Fruit fly (Drosophila melanogaster): ENCODE results near the gene CG8100.

CG8100 gene

dm6 chr3L:14108068-14108520 lies 24.7 kb downstream of the CG8100 start, which contains the start of gene Sox21a:
TSS of gene Sox21a (minus strand) at chr3L:14108118.
- TF ChIP-seq EcR (GFP tag; optimal IDR thresholded peaks at IDR 0.05) (no peak), CG17806 (tag; optimal IDR thresholded peaks at IDR 0.05) (no peak), CG4496 (GFP tag; IDR thresholded peaks at IDR 0.05) (no peak)

dm6 chr3L:14109831-14110230 lies 26.4 kb downstream of the CG8100 start:
- no peak for TF ChIP-seq Pif1A (GFP tag; optimal IDR thresholded peaks at IDR 0.05)
- TF ChIP-seq D1 (tag; optimal IDR thresholded peaks at IDR 0.05), result no peak
- no peak; the same call in 2 of the 3 replicates for TF ChIP-seq fd96Ca (GFP tag; IDR thresholded peaks at IDR 0.05)
- no peak for TF ChIP-seq CG10348 (GFP tag; IDR thresholded peaks at IDR 0.05)
- no peak for TF ChIP-seq CG34367 (tag; optimal IDR thresholded peaks at IDR 0.05)
- no peak for TF ChIP-seq CG8301 (tag; optimal IDR thresholded peaks at IDR 0.05)
- TF ChIP-seq CG9948 (tag; optimal IDR thresholded peaks at IDR 0.05), result no peak
- no peak for TF ChIP-seq gl (tag; optimal IDR thresholded peaks at IDR 0.05)
- TF ChIP-seq CG14655 (GFP tag; optimal IDR thresholded peaks at IDR 0.05), result no peak

dm6 chr3L:14111411-14111810 lies 28.0 kb downstream of the CG8100 start:
- TF ChIP-seq CG14655 (GFP tag; optimal IDR thresholded peaks at IDR 0.05) (no peak), CG34367 (tag; optimal IDR thresholded peaks at IDR 0.05) (no peak), gl (tag; optimal IDR thresholded peaks at IDR 0.05) (no peak), CG10348 (GFP tag; IDR thresholded peaks at IDR 0.05) (0 out of 2 replicates have a peak, but pooled peaks have one; percentile 13), Pif1B (GFP tag; optimal IDR thresholded peaks at IDR 0.05) (no peak), CG8159 (tag; optimal IDR thresholded peaks at IDR 0.05) (peak; percentile 11), EcR (GFP tag; optimal IDR thresholded peaks at IDR 0.05) (no peak), fd96Ca (GFP tag; IDR thresholded peaks at IDR 0.05) (no peak), CG15710 (tag; optimal IDR thresholded peaks at IDR 0.05) (no peak), CG32121 (GFP tag; IDR thresholded peaks at IDR 0.05) (no peak), Snoo (tag; optimal IDR thresholded peaks at IDR 0.05) (peak; percentile 50), rn (GFP tag; IDR thresholded peaks at IDR 0.05) (0 out of 2 replicates have a peak, but pooled peaks have one; percentile 36), CG12605 (GFP tag; IDR thresholded peaks at IDR 0.05) (no peak), D1 (tag; optimal IDR thresholded peaks at IDR 0.05) (peak; percentile 89), Pif1A (GFP tag; optimal IDR thresholded peaks at IDR 0.05) (no peak), Ets98B (GFP tag; IDR thresholded peaks at IDR 0.05) (no peak), CG17806 (tag; optimal IDR thresholded peaks at IDR 0.05) (no peak), CG13204 (GFP tag; optimal IDR thresholded peaks at IDR 0.05) (no peak), CG8301 (tag; optimal IDR thresholded peaks at IDR 0.05) (no peak), CG4496 (GFP tag; IDR thresholded peaks at IDR 0.05) (no peak), CG9948 (tag; optimal IDR thresholded peaks at IDR 0.05) (no peak)

- TF ChIP-seq CG4496 (GFP tag; IDR thresholded peaks at IDR 0.05), result no peak
- TF ChIP-seq Ets98B (GFP tag; IDR thresholded peaks at IDR 0.05), result no peak
- TF ChIP-seq fd96Ca (GFP tag; IDR thresholded peaks at IDR 0.05), result no peak
- no peak for TF ChIP-seq D1 (tag; optimal IDR thresholded peaks at IDR 0.05)
- no peak for TF ChIP-seq CG8301 (tag; optimal IDR thresholded peaks at IDR 0.05)
- no peak for TF ChIP-seq CG14655 (GFP tag; optimal IDR thresholded peaks at IDR 0.05)
- TF ChIP-seq EcR (GFP tag; optimal IDR thresholded peaks at IDR 0.05), result no peak
Observed at dm6 chr3L:14112899-14113430, 29.6 kb downstream of the CG8100 start.

- TF ChIP-seq gl (tag; optimal IDR thresholded peaks at IDR 0.05) (no peak), CG13204 (GFP tag; optimal IDR thresholded peaks at IDR 0.05) (no peak), CG8159 (tag; optimal IDR thresholded peaks at IDR 0.05) (no peak), EcR (GFP tag; optimal IDR thresholded peaks at IDR 0.05) (no peak), Ets98B (GFP tag; IDR thresholded peaks at IDR 0.05) (no peak)
Observed at dm6 chr3L:14114084-14114483, 30.7 kb downstream of the CG8100 start.

- no peak for TF ChIP-seq CG10348 (GFP tag; IDR thresholded peaks at IDR 0.05)
- TF ChIP-seq Pif1B (GFP tag; optimal IDR thresholded peaks at IDR 0.05), result no peak
- TF ChIP-seq gl (tag; optimal IDR thresholded peaks at IDR 0.05), result no peak
- no peak for TF ChIP-seq CG13204 (GFP tag; optimal IDR thresholded peaks at IDR 0.05)
- no peak for TF ChIP-seq CG15710 (tag; optimal IDR thresholded peaks at IDR 0.05)
- no peak for TF ChIP-seq CG17806 (tag; optimal IDR thresholded peaks at IDR 0.05)
- no peak for TF ChIP-seq CG32121 (GFP tag; IDR thresholded peaks at IDR 0.05)
Observed at dm6 chr3L:14118767-14119166, 35.4 kb downstream of the CG8100 start.

- TF ChIP-seq CG8301 (tag; optimal IDR thresholded peaks at IDR 0.05), result no peak
- TF ChIP-seq CG14655 (GFP tag; optimal IDR thresholded peaks at IDR 0.05), result no peak
- no peak for TF ChIP-seq CG15710 (tag; optimal IDR thresholded peaks at IDR 0.05)
Observed at dm6 chr3L:14122048-14122447, 38.6 kb downstream of the CG8100 start.

dm6 chr3L:14125616-14126015 lies 42.2 kb downstream of the CG8100 start:
- TF ChIP-seq CG4496 (GFP tag; IDR thresholded peaks at IDR 0.05) (no peak), D1 (tag; optimal IDR thresholded peaks at IDR 0.05) (no peak), CG17806 (tag; optimal IDR thresholded peaks at IDR 0.05) (no peak), CG8159 (tag; optimal IDR thresholded peaks at IDR 0.05) (no peak), CG10348 (GFP tag; IDR thresholded peaks at IDR 0.05) (no peak), CG12605 (GFP tag; IDR thresholded peaks at IDR 0.05) (no peak), CG14655 (GFP tag; optimal IDR thresholded peaks at IDR 0.05) (no peak), CG9948 (tag; optimal IDR thresholded peaks at IDR 0.05) (no peak)

Data from whole organism, pupa.